Worm (Caenorhabditis elegans) whole organism, L1 larva: ENCODE data around the gene W06D11.5.

ENCODE experiments used
- aly-2 ChIP-seq: fragments of 150-350 bp; optimal IDR thresholded peaks from 2 replicates; lab custom pipeline; 2014; ENCODE audit warnings: missing biosample characterization, missing genetic modification characterization
- dpl-1 ChIP-seq, 3 experiments: fragments of 150-350 bp in 2 of 3; sonication (generic microtip) in 1 of 3; optimal IDR thresholded peaks; 2 replicates each; lab custom pipeline; 2014 to 2017; ENCODE audit warnings: missing biosample characterization in 3 of 3, missing genetic modification characterization in 3 of 3, missing genetic modification reagents in 3 of 3
- elt-3 ChIP-seq, 6 experiments: fragments of 150-350 bp in 1 of 6; sonication (generic microtip); optimal IDR thresholded peaks; 2 replicates each; lab custom pipeline; 2017 to 2018; ENCODE audit warnings: missing biosample characterization in 6 of 6, missing genetic modification characterization in 6 of 6, inconsistent platforms in 1 of 6
- fkh-10 ChIP-seq: sonication (generic microtip); optimal IDR thresholded peaks from 2 replicates; lab custom pipeline; 2017; ENCODE audit warnings: missing biosample characterization, missing genetic modification reagents, missing genetic modification characterization
- lin-35 ChIP-seq, 2 experiments: fragments of 150-350 bp; optimal IDR thresholded peaks; 2 replicates each; lab custom pipeline; 2014; ENCODE audit warnings: missing biosample characterization in 2 of 2, missing genetic modification characterization in 2 of 2, missing genetic modification reagents in 2 of 2
- lin-39 ChIP-seq: fragments of 150-350 bp; optimal IDR thresholded peaks from 2 replicates; lab custom pipeline; 2014; ENCODE audit warnings: missing biosample characterization, missing genetic modification reagents, missing genetic modification characterization
- nhr-237 ChIP-seq: fragments of 150-350 bp; optimal IDR thresholded peaks from 2 replicates; lab custom pipeline; 2014; ENCODE audit warnings: missing biosample characterization, missing genetic modification characterization
- nhr-77 ChIP-seq: fragments of 150-350 bp; optimal IDR thresholded peaks from 2 replicates; lab custom pipeline; 2014; ENCODE audit warnings: missing biosample characterization, missing genetic modification characterization
- pag-3 ChIP-seq: sonication (generic microtip); optimal IDR thresholded peaks from 2 replicates; lab custom pipeline; 2017; ENCODE audit warnings: missing genetic modification characterization, mild to moderate bottlenecking, missing compliant biosample characterization, antibody characterized with exemption, borderline replicate concordance; ENCODE audit not compliant: insufficient read depth
- skn-1 ChIP-seq: fragments of 150-350 bp; optimal IDR thresholded peaks from 2 replicates; lab custom pipeline; 2014; ENCODE audit warnings: missing biosample characterization, missing genetic modification characterization
- snpc-4 ChIP-seq: fragments of 150-350 bp; optimal IDR thresholded peaks from 2 replicates; lab custom pipeline; 2014; ENCODE audit warnings: missing biosample characterization, missing genetic modification characterization
- ztf-11 ChIP-seq, 2 experiments: sonication (generic microtip); optimal IDR thresholded peaks; 2 replicates each; lab custom pipeline; 2016 to 2017; ENCODE audit warnings: missing genetic modification characterization in 2 of 2, missing biosample characterization in 1 of 2, missing compliant biosample characterization in 1 of 2

DNA sequence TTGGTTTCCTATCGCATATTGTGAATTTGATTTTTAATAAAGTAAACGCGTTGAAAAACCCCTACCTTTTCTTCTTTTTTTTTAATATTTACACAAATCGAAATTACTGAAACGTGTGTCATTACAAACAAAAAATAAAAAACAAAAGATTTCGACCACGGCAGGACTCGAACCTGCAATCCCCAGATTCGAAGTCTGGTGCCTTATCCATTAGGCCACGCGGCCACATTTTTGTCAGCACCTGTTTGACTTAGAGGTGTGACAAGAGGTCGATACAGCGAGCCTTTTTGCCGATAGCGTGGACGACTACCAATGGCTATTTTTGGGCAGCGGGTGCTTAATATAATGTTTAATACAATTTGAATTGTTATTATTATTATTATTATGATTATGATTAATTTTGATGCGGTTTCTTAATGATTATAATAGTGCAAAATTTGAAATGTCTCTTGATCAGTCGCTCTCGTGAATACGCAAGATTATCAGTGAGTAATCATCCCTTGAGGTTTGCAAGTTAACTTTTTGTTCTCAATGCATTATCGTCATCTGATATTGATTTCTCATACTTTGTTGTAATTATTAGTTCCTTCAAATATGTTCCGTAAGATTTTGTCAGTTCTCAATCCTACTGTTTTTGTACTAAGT is 38.0 kb downstream of the W06D11.5 start, which contains the start of gene srd-44:
- TF ChIP-seq lin-35 (GFP tag; optimal IDR thresholded peaks at IDR 0.05; lab: Kevin White, UChicago), result no peak
- TF ChIP-seq nhr-237 (tag; lab: Kevin White, UChicago), result no peak
- TF ChIP-seq nhr-77 (tag; lab: Kevin White, UChicago), result no peak
- no peak for TF ChIP-seq lin-39 (tag; lab: Kevin White, UChicago)
- no peak for TF ChIP-seq dpl-1 (GFP tag; optimal IDR thresholded peaks at IDR 0.05; lab: Kevin White, UChicago)
- no peak for TF ChIP-seq snpc-4
- no peak for TF ChIP-seq aly-2 (tag; lab: Kevin White, UChicago)
- TF ChIP-seq fkh-10 (GFP tag; lab: Kevin White, UChicago), result no peak
- TF ChIP-seq elt-3 (tag; optimal IDR thresholded peaks at IDR 0.05; lab: Kevin White, UChicago), result no peak
- no peak for TF ChIP-seq pag-3
- no peak for TF ChIP-seq ztf-11 (tag; optimal IDR thresholded peaks at IDR 0.05; lab: Kevin White, UChicago)
- TF ChIP-seq skn-1, result no peak
